Fruit fly (Drosophila melanogaster): ENCODE measurements around the gene CG8132.

The CG8132 gene

dm6 chr3R:9448320-9448719, 47.0 kb downstream of the CG8132 start (continued):
- TF ChIP-seq CG14014 (GFP tag; IDR thresholded peaks at IDR 0.05) (peak; percentile 33; the same call in 1 of the 2 replicates), zf30C (GFP tag; optimal IDR thresholded peaks at IDR 0.05) (no peak), Mad (GFP tag; optimal IDR thresholded peaks at IDR 0.05) (no peak), lab (GFP tag; optimal IDR thresholded peaks at IDR 0.05) (peak; percentile 59), bowl (GFP tag; IDR thresholded peaks at IDR 0.05) (no peak), CG3995 (GFP tag; optimal IDR thresholded peaks at IDR 0.05) (no peak), mirr (GFP tag; optimal IDR thresholded peaks at IDR 0.05) (peak; percentile 0), Med (GFP tag) (peak; percentile 58), Dek (tag; optimal IDR thresholded peaks at IDR 0.05) (no peak), CG13296 (GFP tag; optimal IDR thresholded peaks at IDR 0.05) (peak; percentile 56), CG4328 (GFP tag; optimal IDR thresholded peaks at IDR 0.05) (peak; percentile 11), Jarid2 (GFP tag; optimal IDR thresholded peaks at IDR 0.05) (no peak), Antp (GFP tag; optimal IDR thresholded peaks at IDR 0.05) (no peak), Awh (GFP tag; IDR thresholded peaks at IDR 0.05) (0 out of 2 replicates have a peak, but pooled peaks have one; percentile 15), CG7556 (GFP tag; optimal IDR thresholded peaks at IDR 0.05) (no peak), CG12071 (GFP tag; optimal IDR thresholded peaks at IDR 0.05) (peak; percentile 53), CG17186 (GFP tag; optimal IDR thresholded peaks at IDR 0.05) (no peak), seq (GFP tag; IDR thresholded peaks at IDR 0.05) (0 out of 2 replicates have a peak, but pooled peaks have one; percentile 6), Chrac-16 (GFP tag; optimal IDR thresholded peaks at IDR 0.05) (no peak), phol (tag; optimal IDR thresholded peaks at IDR 0.05) (no peak), hkb (optimal IDR thresholded peaks at IDR 0.05) (no peak), hkb (GFP tag; IDR thresholded peaks at IDR 0.05) (peak; percentile 32; the same call in 1 of the 2 replicates), CG3407 (GFP tag; optimal IDR thresholded peaks at IDR 0.05) (no peak), Dp (GFP tag; optimal IDR thresholded peaks at IDR 0.05) (no peak), CG15601 (tag; optimal IDR thresholded peaks at IDR 0.05) (peak; percentile 23)

- TF ChIP-seq D (optimal IDR thresholded peaks at IDR 0.05) (no peak), D (GFP tag; optimal IDR thresholded peaks at IDR 0.05) (no peak), stwl (tag; optimal IDR thresholded peaks at IDR 0.05) (no peak), CG8765 (GFP tag; IDR thresholded peaks at IDR 0.05) (no peak), CG8281 (tag; optimal IDR thresholded peaks at IDR 0.05) (peak; percentile 97), CG12071 (GFP tag; optimal IDR thresholded peaks at IDR 0.05) (no peak), dan (GFP tag; IDR thresholded peaks at IDR 0.05) (no peak), ssp (GFP tag; IDR thresholded peaks at IDR 0.05) (no peak), CG14050 (GFP tag; IDR thresholded peaks at IDR 0.05) (no peak), z (GFP tag; IDR thresholded peaks at IDR 0.05) (no peak), PHDP (tag; optimal IDR thresholded peaks at IDR 0.05) (no peak), CG13894 (tag; optimal IDR thresholded peaks at IDR 0.05) (peak; percentile 26), CG7786 (GFP tag; optimal IDR thresholded peaks at IDR 0.05) (no peak), cad (GFP tag; optimal IDR thresholded peaks at IDR 0.05) (no peak), Xrp1 (GFP tag; IDR thresholded peaks at IDR 0.05) (no peak), CG17186 (GFP tag; optimal IDR thresholded peaks at IDR 0.05) (no peak), BEAF-32 (GFP tag; optimal IDR thresholded peaks at IDR 0.05) (no peak), pfk (GFP tag; optimal IDR thresholded peaks at IDR 0.05) (no peak), cg (GFP tag; optimal IDR thresholded peaks at IDR 0.05) (peak; percentile 72), sob (GFP tag; IDR thresholded peaks at IDR 0.05) (peak; percentile 12; the same call in 1 of the 2 replicates), CG9727 (GFP tag; optimal IDR thresholded peaks at IDR 0.05) (no peak), Dfd (GFP tag; optimal IDR thresholded peaks at IDR 0.05) (no peak), CG32532 (GFP tag; IDR thresholded peaks at IDR 0.05) (no peak), CG8290 (GFP tag; optimal IDR thresholded peaks at IDR 0.05) (no peak), CG8290 (tag; optimal IDR thresholded peaks at IDR 0.05) (no peak), CG13296 (GFP tag; optimal IDR thresholded peaks at IDR 0.05) (no peak), CG6689 (GFP tag; IDR thresholded peaks at IDR 0.05) (no peak), caup (GFP tag; optimal IDR thresholded peaks at IDR 0.05; ENCODE audit: severe bottlenecking) (no peak), Sox102F (GFP tag; optimal IDR thresholded peaks at IDR 0.05) (no peak), HLH3B (GFP tag; IDR thresholded peaks at IDR 0.05) (no peak)
These were observed 49.4 kb downstream of the CG8132 start for dm6 chr3R:9450672-9451071.
